Fruit fly (Drosophila melanogaster): ENCODE data around the gene CG15478.
A peak's percentile ranks its signal among the peaks of the same experiment; 100 is the strongest.

The CG15478 gene

dm6 chrX:7666613-7667202 is 51.0 kb downstream of the CG15478 start (continued):
- TF ChIP-seq Spps (tag; optimal IDR thresholded peaks at IDR 0.05), result no peak
- TF ChIP-seq CG17612 (GFP tag; IDR thresholded peaks at IDR 0.05), result no peak
- no peak for TF ChIP-seq CTCF (GFP tag; optimal IDR thresholded peaks at IDR 0.05)
- peak; percentile 10 for TF ChIP-seq phol (tag; optimal IDR thresholded peaks at IDR 0.05)
- TF ChIP-seq CG43689 (GFP tag; IDR thresholded peaks at IDR 0.05), result no peak
- TF ChIP-seq bigmax (GFP tag; optimal IDR thresholded peaks at IDR 0.05), result no peak
- TF ChIP-seq E2f2 (GFP tag; IDR thresholded peaks at IDR 0.05), result no peak
- no peak for TF ChIP-seq salm (tag; optimal IDR thresholded peaks at IDR 0.05)
- peak; percentile 11 for TF ChIP-seq mirr (GFP tag; optimal IDR thresholded peaks at IDR 0.05)
- no peak for TF ChIP-seq CG4707 (GFP tag; optimal IDR thresholded peaks at IDR 0.05)
- no peak for TF ChIP-seq CG8944 (GFP tag; optimal IDR thresholded peaks at IDR 0.05)
- no peak for TF ChIP-seq pros (GFP tag; optimal IDR thresholded peaks at IDR 0.05)
- no peak for TF ChIP-seq gsb (GFP tag; IDR thresholded peaks at IDR 0.05)
- TF ChIP-seq CG16813 (GFP tag; IDR thresholded peaks at IDR 0.05; ENCODE audit: partially characterized antibody), result no peak
- TF ChIP-seq sens-2 (GFP tag; IDR thresholded peaks at IDR 0.05), result no peak
- TF ChIP-seq CG14667 (GFP tag; IDR thresholded peaks at IDR 0.05), result no peak
- TF ChIP-seq CG11723 (GFP tag; optimal IDR thresholded peaks at IDR 0.05), result no peak
- TF ChIP-seq onecut (GFP tag; IDR thresholded peaks at IDR 0.05), result no peak
- TF ChIP-seq row (GFP tag; IDR thresholded peaks at IDR 0.05), result peak; percentile 51
- no peak for TF ChIP-seq ems (GFP tag; optimal IDR thresholded peaks at IDR 0.05)
- TF ChIP-seq CG17328 (GFP tag; IDR thresholded peaks at IDR 0.05), result no peak
- no peak for TF ChIP-seq HmgZ (tag; optimal IDR thresholded peaks at IDR 0.05)
- TF ChIP-seq pita (GFP tag; optimal IDR thresholded peaks at IDR 0.05), result no peak
- TF ChIP-seq fd64A (GFP tag; optimal IDR thresholded peaks at IDR 0.05), result no peak
- TF ChIP-seq twi (tag; optimal IDR thresholded peaks at IDR 0.05), result no peak
- TF ChIP-seq CG14014 (GFP tag; IDR thresholded peaks at IDR 0.05), result peak; percentile 62
- TF ChIP-seq zen2 (GFP tag; IDR thresholded peaks at IDR 0.05; ENCODE audit: partially characterized antibody), result no peak
- TF ChIP-seq fru (optimal IDR thresholded peaks at IDR 0.05), result no peak
- TF ChIP-seq CG31365 (tag; optimal IDR thresholded peaks at IDR 0.05), result no peak
- TF ChIP-seq esg (GFP tag; conservative IDR thresholded peaks at IDR 0.05), result 0 out of 2 replicates have a peak, but pooled peaks have one; percentile 16
- no peak for TF ChIP-seq pho (GFP tag; optimal IDR thresholded peaks at IDR 0.05)
- no peak for TF ChIP-seq HLHmδ (GFP tag; optimal IDR thresholded peaks at IDR 0.05)
- peak; percentile 27 for TF ChIP-seq CG9817 (tag; optimal IDR thresholded peaks at IDR 0.05)
- TF ChIP-seq z (GFP tag; IDR thresholded peaks at IDR 0.05), result no peak
- TF ChIP-seq NK7.1 (GFP tag; optimal IDR thresholded peaks at IDR 0.05), result no peak
- TF ChIP-seq CG8359 (GFP tag; optimal IDR thresholded peaks at IDR 0.05; ENCODE audit: borderline replicate concordance), result no peak
- TF ChIP-seq CG15514 (GFP tag; optimal IDR thresholded peaks at IDR 0.05), result no peak
- no peak for TF ChIP-seq crp (GFP tag; optimal IDR thresholded peaks at IDR 0.05)
- no peak for TF ChIP-seq Abd-B (GFP tag; optimal IDR thresholded peaks at IDR 0.05)
- TF ChIP-seq pb (GFP tag; optimal IDR thresholded peaks at IDR 0.05), result no peak
- TF ChIP-seq CG18262 (tag; optimal IDR thresholded peaks at IDR 0.05), result no peak
- no peak for TF ChIP-seq chif (GFP tag; optimal IDR thresholded peaks at IDR 0.05)
- no peak for TF ChIP-seq BtbVII (GFP tag; optimal IDR thresholded peaks at IDR 0.05)
- no peak for TF ChIP-seq CG1792 (GFP tag; optimal IDR thresholded peaks at IDR 0.05)
- TF ChIP-seq YL-1 (GFP tag; optimal IDR thresholded peaks at IDR 0.05), result no peak
- TF ChIP-seq ind (GFP tag; optimal IDR thresholded peaks at IDR 0.05), result peak; percentile 25
- TF ChIP-seq CG11398 (GFP tag; optimal IDR thresholded peaks at IDR 0.05), result no peak
- no peak for TF ChIP-seq org-1 (GFP tag; optimal IDR thresholded peaks at IDR 0.05)
- no peak for TF ChIP-seq CG34422 (GFP tag; IDR thresholded peaks at IDR 0.05)
- TF ChIP-seq CG17359 (tag; optimal IDR thresholded peaks at IDR 0.05), result peak; percentile 41
- TF ChIP-seq stwl (tag; optimal IDR thresholded peaks at IDR 0.05), result no peak
- TF ChIP-seq CG13775 (GFP tag; optimal IDR thresholded peaks at IDR 0.05), result no peak

Measured in whole organism, embryonic.